Fruit fly (Drosophila melanogaster) whole organism, embryonic: ENCODE data around the gene Cyp4ac3.

Experiments
- Awh ChIP-seq: fragments of 200-800 bp; sonication (Bioruptor generic); IDR thresholded peaks from 2 replicates; pipeline ENCODE4, ENCODE4 v1.3.6; 2022; ENCODE audit warnings: missing biosample characterization, missing genetic modification characterization
- Bdp1 ChIP-seq: fragments of 200-800 bp; sonication (Bioruptor generic); optimal IDR thresholded peaks from 3 replicates; lab custom pipeline; 2016; ENCODE audit warnings: missing biosample characterization, missing genetic modification characterization
- CG1024 ChIP-seq: fragments of 200-800 bp; sonication (Bioruptor generic); IDR thresholded peaks from 2 replicates; pipeline ENCODE4 v1.3.6; 2022; ENCODE audit warnings: missing biosample characterization, missing genetic modification characterization
- CG10462 ChIP-seq: fragments of 200-800 bp; sonication (Bioruptor generic); optimal IDR thresholded peaks from 2 replicates; lab custom pipeline; 2016; ENCODE audit warnings: missing biosample characterization, missing genetic modification characterization
- CG11723 ChIP-seq: fragments of 200-800 bp; sonication (Bioruptor generic); optimal IDR thresholded peaks from 2 replicates; lab custom pipeline; 2017; ENCODE audit warnings: missing biosample characterization, mild to moderate bottlenecking, missing genetic modification characterization
- CG12299 ChIP-seq: fragments of 200-800 bp; sonication (Bioruptor generic); optimal IDR thresholded peaks from 2 replicates; lab custom pipeline; 2018; ENCODE audit warnings: missing biosample characterization, mild to moderate bottlenecking, missing genetic modification characterization
- CG14014 ChIP-seq: fragments of 200-800 bp; sonication (Bioruptor generic); IDR thresholded peaks from 2 replicates; pipeline ENCODE4 v1.3.6; 2022; ENCODE audit warnings: missing biosample characterization, missing genetic modification characterization
- CG14050 ChIP-seq: fragments of 200-800 bp; sonication (Bioruptor generic); IDR thresholded peaks from 3 replicates; pipeline ENCODE4 v1.3.6; 2022; ENCODE audit warnings: missing biosample characterization, missing genetic modification characterization
- CG15269 ChIP-seq: fragments of 200-800 bp; sonication (Bioruptor generic); optimal IDR thresholded peaks from 2 replicates; lab custom pipeline; 2018; ENCODE audit warnings: missing biosample characterization, mild to moderate bottlenecking, missing genetic modification characterization, moderate library complexity
- CG30403 ChIP-seq: fragments of 200-800 bp; sonication (Bioruptor generic); optimal IDR thresholded peaks from 3 replicates; lab custom pipeline; 2016; ENCODE audit warnings: missing biosample characterization, missing genetic modification characterization
- CG3065 ChIP-seq: fragments of 200-800 bp; sonication (Bioruptor generic); optimal IDR thresholded peaks from 2 replicates; lab custom pipeline; 2016; ENCODE audit warnings: missing biosample characterization, missing genetic modification characterization
- CG34376 ChIP-seq: fragments of 200-800 bp; sonication (Bioruptor generic); optimal IDR thresholded peaks from 2 replicates; lab custom pipeline; 2018; ENCODE audit warnings: missing biosample characterization, mild to moderate bottlenecking, missing genetic modification characterization
- CG4424 ChIP-seq: fragments of 200-800 bp; sonication (Bioruptor generic); optimal IDR thresholded peaks from 3 replicates; lab custom pipeline; 2016; ENCODE audit warnings: missing biosample characterization, missing genetic modification characterization
- CG5180 ChIP-seq: fragments of 200-800 bp; sonication (Bioruptor generic); optimal IDR thresholded peaks from 3 replicates; lab custom pipeline; 2017; ENCODE audit warnings: missing biosample characterization, missing genetic modification characterization, mild to moderate bottlenecking, moderate library complexity, missing genetic modification reagents
- CG6654 ChIP-seq: fragments of 200-800 bp; sonication (Bioruptor generic); optimal IDR thresholded peaks from 2 replicates; lab custom pipeline; 2017; ENCODE audit warnings: missing biosample characterization, mild to moderate bottlenecking, missing genetic modification characterization
- CG7745 ChIP-seq: fragments of 200-800 bp; sonication (Bioruptor generic); optimal IDR thresholded peaks from 2 replicates; lab custom pipeline; 2018; ENCODE audit warnings: missing biosample characterization, mild to moderate bottlenecking, missing genetic modification characterization, moderate library complexity
- CG7987 ChIP-seq: fragments of 200-800 bp; sonication (Bioruptor generic); optimal IDR thresholded peaks from 2 replicates; lab custom pipeline; 2018; ENCODE audit warnings: missing biosample characterization, mild to moderate bottlenecking, missing genetic modification characterization, moderate library complexity
- CG8089 ChIP-seq: fragments of 200-800 bp; sonication (Bioruptor generic); optimal IDR thresholded peaks from 3 replicates; lab custom pipeline; 2016; ENCODE audit warnings: missing biosample characterization, missing genetic modification characterization
- CG8290 ChIP-seq, 3 experiments: fragments of 200-800 bp; sonication (Bioruptor generic); optimal IDR thresholded peaks; 2 replicates each; lab custom pipeline; 2016 to 2019; ENCODE audit warnings: missing biosample characterization in 3 of 3, missing genetic modification characterization in 3 of 3, mild to moderate bottlenecking in 2 of 3, moderate library complexity in 1 of 3
- CG8478 ChIP-seq: fragments of >200 bp; optimal IDR thresholded peaks from 2 replicates; lab custom pipeline; 2018
- CG9609 ChIP-seq: fragments of 200-800 bp; sonication (Bioruptor generic); optimal IDR thresholded peaks from 3 replicates; lab custom pipeline; 2016; ENCODE audit warnings: missing biosample characterization, missing genetic modification characterization
- CG9727 ChIP-seq: fragments of 200-800 bp; sonication (Bioruptor generic); optimal IDR thresholded peaks from 3 replicates; lab custom pipeline; 2017; ENCODE audit warnings: missing biosample characterization, mild to moderate bottlenecking, missing genetic modification characterization
- Camta ChIP-seq: fragments of 200-800 bp; sonication (Bioruptor generic); optimal IDR thresholded peaks from 2 replicates; lab custom pipeline; 2016; ENCODE audit warnings: missing biosample characterization, missing genetic modification characterization
- Dll ChIP-seq: fragments of 200-800 bp; sonication (Bioruptor generic); IDR thresholded peaks from 4 replicates; pipeline ENCODE4 v1.3.6; 2022; ENCODE audit warnings: missing biosample characterization, missing genetic modification characterization; ENCODE audit not compliant: partially characterized antibody
- Doc3 ChIP-seq: fragments of 200-800 bp; sonication (Bioruptor generic); IDR thresholded peaks from 3 replicates; pipeline ENCODE4 v1.3.6; 2022; ENCODE audit warnings: missing biosample characterization, missing genetic modification characterization; ENCODE audit not compliant: partially characterized antibody
- Drgx ChIP-seq: fragments of 200-800 bp; sonication (Bioruptor generic); IDR thresholded peaks from 2 replicates; pipeline ENCODE4 v1.3.6; 2022; ENCODE audit warnings: missing biosample characterization, missing genetic modification characterization
- Ets97D ChIP-seq: fragments of 200-800 bp; sonication (Bioruptor generic); optimal IDR thresholded peaks from 3 replicates; lab custom pipeline; 2016; ENCODE audit warnings: missing biosample characterization, missing genetic modification characterization
- Mes4 ChIP-seq: fragments of 200-800 bp; sonication (Bioruptor generic); optimal IDR thresholded peaks from 2 replicates; lab custom pipeline; 2016; ENCODE audit warnings: missing biosample characterization, missing genetic modification characterization
- NC2β ChIP-seq: fragments of 200-800 bp; sonication (Bioruptor generic); optimal IDR thresholded peaks from 2 replicates; lab custom pipeline; 2016; ENCODE audit warnings: missing biosample characterization, missing genetic modification characterization
- TFAM ChIP-seq: fragments of 200-800 bp; sonication (Bioruptor generic); optimal IDR thresholded peaks from 2 replicates; lab custom pipeline; 2017; ENCODE audit warnings: missing biosample characterization, missing genetic modification characterization, inconsistent platforms
- YL-1 ChIP-seq: fragments of 200-800 bp; sonication (Bioruptor generic); optimal IDR thresholded peaks from 3 replicates; lab custom pipeline; 2017; ENCODE audit warnings: missing biosample characterization, mild to moderate bottlenecking, missing genetic modification characterization
- aop ChIP-seq: fragments of 200-800 bp; sonication (Bioruptor generic); IDR thresholded peaks from 2 replicates; pipeline ENCODE4 v1.3.6; 2022; ENCODE audit warnings: missing biosample characterization, missing genetic modification characterization
- az2 ChIP-seq: fragments of 200-800 bp; sonication (Bioruptor generic); optimal IDR thresholded peaks from 3 replicates; lab custom pipeline; 2016; ENCODE audit warnings: missing biosample characterization, missing genetic modification characterization
- chinmo ChIP-seq: fragments of 200-800 bp; sonication (Bioruptor generic); IDR thresholded peaks from 4 replicates; pipeline ENCODE4 v1.3.6; 2022; ENCODE audit warnings: missing biosample characterization, missing genetic modification characterization; ENCODE audit not compliant: partially characterized antibody
- ci ChIP-seq: fragments of 200-800 bp; sonication (Bioruptor generic); IDR thresholded peaks from 3 replicates; pipeline ENCODE4 v1.3.6; 2022; ENCODE audit warnings: missing biosample characterization, missing genetic modification characterization
- dmrt99B ChIP-seq: fragments of 200-800 bp; sonication (Bioruptor generic); optimal IDR thresholded peaks from 2 replicates; lab custom pipeline; 2018; ENCODE audit warnings: missing biosample characterization, mild to moderate bottlenecking, missing genetic modification characterization, moderate library complexity
- gem ChIP-seq: fragments of 200-800 bp; sonication (Bioruptor generic); optimal IDR thresholded peaks from 2 replicates; lab custom pipeline; 2019; ENCODE audit warnings: missing biosample characterization, mild to moderate bottlenecking, missing genetic modification characterization, moderate library complexity
- gro ChIP-seq: fragments of 200-800 bp; sonication (Bioruptor generic); optimal IDR thresholded peaks from 2 replicates; lab custom pipeline; 2016; ENCODE audit warnings: missing biosample characterization, missing genetic modification characterization
- hth ChIP-seq: fragments of >200 bp; optimal IDR thresholded peaks from 2 replicates; lab custom pipeline; 2017; ENCODE audit warnings: inconsistent platforms
- jumu ChIP-seq: fragments of 200-800 bp; sonication (Bioruptor generic); optimal IDR thresholded peaks from 3 replicates; lab custom pipeline; 2016; ENCODE audit warnings: missing biosample characterization, missing genetic modification characterization
- kni ChIP-seq: fragments of 200-800 bp; sonication (Bioruptor generic); optimal IDR thresholded peaks from 3 replicates; lab custom pipeline; 2017; ENCODE audit warnings: mild to moderate bottlenecking, missing biosample characterization, missing genetic modification reagents, missing genetic modification characterization
- lov ChIP-seq, 2 experiments: fragments of 200-800 bp in 1 of 2; fragments of >200 bp in 1 of 2; sonication (Bioruptor generic) in 1 of 2; IDR thresholded peaks in 1 of 2; optimal IDR thresholded peaks in 1 of 2; 2 replicates in 1 of 2; 3 replicates in 1 of 2; pipeline versions ENCODE4 v1.3.6 to Lab custom; 2017 to 2022; ENCODE audit warnings: missing biosample characterization in 1 of 2, missing genetic modification characterization in 1 of 2
- mam ChIP-seq: fragments of 200-800 bp; sonication (Bioruptor generic); optimal IDR thresholded peaks from 3 replicates; lab custom pipeline; 2016; ENCODE audit warnings: missing biosample characterization, missing genetic modification characterization
- mirr ChIP-seq: fragments of 200-800 bp; sonication (Bioruptor generic); optimal IDR thresholded peaks from 3 replicates; lab custom pipeline; 2018; ENCODE audit warnings: missing biosample characterization, mild to moderate bottlenecking, missing genetic modification characterization
- odd ChIP-seq: fragments of 200-800 bp; sonication (Bioruptor generic); optimal IDR thresholded peaks from 2 replicates; lab custom pipeline; 2017; ENCODE audit warnings: missing biosample characterization, mild to moderate bottlenecking, missing genetic modification characterization
- pzg ChIP-seq: fragments of 200-800 bp; sonication (Bioruptor generic); optimal IDR thresholded peaks from 3 replicates; lab custom pipeline; 2018; ENCODE audit warnings: missing biosample characterization, mild to moderate bottlenecking, missing genetic modification characterization, moderate library complexity
- stc ChIP-seq: fragments of 200-800 bp; sonication (Bioruptor generic); IDR thresholded peaks from 2 replicates; pipeline ENCODE4 v1.3.6; 2022; ENCODE audit warnings: missing biosample characterization, missing genetic modification characterization
- sug ChIP-seq: fragments of 200-800 bp; optimal IDR thresholded peaks from 2 replicates; lab custom pipeline; 2019; ENCODE audit warnings: missing biosample characterization, mild to moderate bottlenecking, missing genetic modification characterization, moderate library complexity
- tin ChIP-seq: fragments of 200-800 bp; sonication (Bioruptor generic); optimal IDR thresholded peaks from 3 replicates; lab custom pipeline; 2016; ENCODE audit warnings: missing biosample characterization, missing genetic modification characterization
- wor ChIP-seq: fragments of 200-800 bp; sonication (Bioruptor generic); IDR thresholded peaks from 2 replicates; pipeline ENCODE4 v1.3.6; 2022; ENCODE audit warnings: missing biosample characterization, missing genetic modification characterization

Gene Cyp4ac3

dm6 chr2L:5237175-5237753 is 31.0 kb upstream of the Cyp4ac3 start (continued):
- TF ChIP-seq CG12299 (tag; lab: Kevin White, UChicago) (no peak), CG8290 (GFP tag; optimal IDR thresholded peaks at IDR 0.05; lab: Kevin White, UChicago) (no peak), CG8290 (tag; optimal IDR thresholded peaks at IDR 0.05; lab: Kevin White, UChicago) (peak in 1 of 2 experiments; percentile 46), Ets97D (GFP tag; lab: Kevin White, UChicago) (no peak), CG1024 (GFP tag; lab: Robert Waterston, UW) (no peak), Camta (GFP tag; lab: Kevin White, UChicago) (no peak), Doc3 (GFP tag; lab: Robert Waterston, UW) (0 out of 3 replicates have a peak, but pooled peaks have one; percentile 57), mirr (GFP tag; lab: Kevin White, UChicago) (peak; percentile 15), pzg (GFP tag; lab: Kevin White, UChicago) (no peak), Bdp1 (GFP tag; lab: Kevin White, UChicago) (no peak), ci (GFP tag; lab: Robert Waterston, UW) (peak; percentile 64; the same call in 1 of the 3 replicates), aop (GFP tag; lab: Robert Waterston, UW) (no peak), CG5180 (GFP tag; lab: Kevin White, UChicago) (peak; percentile 11), jumu (no peak), dmrt99B (tag; lab: Kevin White, UChicago) (no peak), CG7987 (no peak), CG14014 (peak; percentile 39; the same call in 1 of the 2 replicates), CG6654 (GFP tag; lab: Kevin White, UChicago) (no peak), CG14050 (GFP tag; lab: Robert Waterston, UW) (no peak), YL-1 (GFP tag; lab: Kevin White, UChicago) (no peak), CG11723 (GFP tag; lab: Kevin White, UChicago) (peak; percentile 24), hth (lab: Kevin White, UChicago) (no peak), CG30403 (no peak), CG9609 (no peak), az2 (GFP tag; lab: Kevin White, UChicago) (no peak), Mes4 (GFP tag; lab: Kevin White, UChicago) (no peak), CG34376 (GFP tag; lab: Kevin White, UChicago) (peak; percentile 10), gro (GFP tag; lab: Kevin White, UChicago) (peak; percentile 25), CG7745 (tag; lab: Kevin White, UChicago) (peak; percentile 58), wor (GFP tag; lab: Robert Waterston, UW) (no peak), CG8478 (no peak), kni (GFP tag; lab: Kevin White, UChicago) (peak; percentile 88), Awh (GFP tag; lab: Robert Waterston, UW) (0 out of 2 replicates have a peak, but pooled peaks have one; percentile 23), odd (GFP tag; lab: Kevin White, UChicago) (peak; percentile 13), mam (GFP tag; lab: Kevin White, UChicago) (no peak), chinmo (GFP tag; lab: Robert Waterston, UW) (peak; percentile 80; the same call in 2 of the 4 replicates), TFAM (GFP tag; lab: Kevin White, UChicago) (no peak), lov (optimal IDR thresholded peaks at IDR 0.05; lab: Kevin White, UChicago) (no peak), lov (GFP tag; IDR thresholded peaks at IDR 0.05; lab: Robert Waterston, UW) (no peak), tin (GFP tag; lab: Kevin White, UChicago) (no peak), Dll (GFP tag; lab: Robert Waterston, UW) (peak; percentile 76), CG4424 (GFP tag; lab: Kevin White, UChicago) (no peak), gem (no peak), stc (GFP tag; lab: Robert Waterston, UW) (peak; percentile 49; the same call in 1 of the 2 replicates), CG9727 (GFP tag; lab: Kevin White, UChicago) (no peak), NC2β (peak; percentile 12), CG15269 (tag; lab: Kevin White, UChicago) (peak; percentile 7), CG10462 (GFP tag; lab: Kevin White, UChicago) (no peak), CG3065 (GFP tag; lab: Kevin White, UChicago) (no peak), CG8089 (no peak), Drgx (no peak), sug (tag; lab: Kevin White, UChicago) (no peak)
